Fruit fly (Drosophila melanogaster): ENCODE measurements around the gene Men-b.

DNA sequence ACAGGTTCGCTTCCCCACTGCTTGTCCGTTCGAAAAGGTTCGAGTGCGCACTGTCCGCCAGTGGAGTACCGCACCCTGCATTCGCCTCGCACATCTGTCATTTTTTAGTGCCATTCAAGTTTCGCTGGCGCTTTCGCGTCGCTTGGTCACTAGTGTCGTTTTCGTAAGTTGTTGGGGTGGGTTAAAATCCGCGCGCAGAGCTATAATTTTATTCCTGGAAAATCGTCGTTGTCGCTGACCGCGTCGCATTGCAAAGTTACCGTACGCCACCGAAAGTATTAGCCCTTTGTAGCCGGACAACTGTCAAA lies at the start of gene Men-b:
- TF ChIP-seq CG8478 (optimal IDR thresholded peaks at IDR 0.05) = no peak
- peak; percentile 79 to 80 for TF ChIP-seq CTCF (optimal IDR thresholded peaks at IDR 0.05)

Data from S2 (cell line).